Worm (Caenorhabditis elegans): ENCODE results near the gene ZK856.19.

- no peak for TF ChIP-seq mdl-1 (tag; optimal IDR thresholded peaks at IDR 0.05)
- TF ChIP-seq ztf-11 (tag; optimal IDR thresholded peaks at IDR 0.05), result no peak
- TF ChIP-seq ZK546.5 (tag; optimal IDR thresholded peaks at IDR 0.05), result no peak
- TF ChIP-seq elt-1 (tag; optimal IDR thresholded peaks at IDR 0.05), result no peak
Measured at ce11 chrV:10239861-10240260, 35.1 kb upstream of the ZK856.19 start, which contains the start of gene fipr-8.

All from whole organism, L3 larva.